Worm (Caenorhabditis elegans): ENCODE results near the gene gst-11.

Gene gst-11

ce11 chrX:3611042-3611623 is 22.4 kb downstream of the gst-11 start, which contains the start of gene C18B2.5:
Gene C18B2.5, minus strand, starts transcription at chrX:3611092.
- no peak for TF ChIP-seq bed-3 (GFP tag; optimal IDR thresholded peaks at IDR 0.05)
- TF ChIP-seq ces-1 (GFP tag; optimal IDR thresholded peaks at IDR 0.05) = no peak
- no peak for TF ChIP-seq nhr-76 (tag; optimal IDR thresholded peaks at IDR 0.05)
- TF ChIP-seq elt-1 (tag; optimal IDR thresholded peaks at IDR 0.05; ENCODE audit: borderline replicate concordance, insufficient read depth) = no peak

ce11 chrX:3610442-3610841 is 23.1 kb downstream of the gst-11 start:
- TF ChIP-seq ceh-83 (GFP tag; optimal IDR thresholded peaks at IDR 0.05) (no peak), elt-1 (tag; optimal IDR thresholded peaks at IDR 0.05; ENCODE audit: borderline replicate concordance, insufficient read depth) (no peak), blmp-1 (tag; optimal IDR thresholded peaks at IDR 0.05) (no peak), lin-32 (GFP tag; optimal IDR thresholded peaks at IDR 0.05) (no peak), pha-4 (tag; optimal IDR thresholded peaks at IDR 0.05) (no peak), ztf-11 (tag; optimal IDR thresholded peaks at IDR 0.05) (no peak), ceh-43 (GFP tag; optimal IDR thresholded peaks at IDR 0.05) (no peak), elt-3 (tag; optimal IDR thresholded peaks at IDR 0.05) (no peak), lsy-2 (tag; optimal IDR thresholded peaks at IDR 0.05) (no peak), nhr-76 (tag; optimal IDR thresholded peaks at IDR 0.05) (no peak), mls-2 (tag; optimal IDR thresholded peaks at IDR 0.05) (no peak), flh-1 (GFP tag; optimal IDR thresholded peaks at IDR 0.05) (no peak), unc-62 (GFP tag; optimal IDR thresholded peaks at IDR 0.05) (no peak), sptf-1 (tag; optimal IDR thresholded peaks at IDR 0.05) (no peak), bed-3 (GFP tag; optimal IDR thresholded peaks at IDR 0.05) (no peak), ces-1 (GFP tag; optimal IDR thresholded peaks at IDR 0.05) (no peak), lin-13 (tag; optimal IDR thresholded peaks at IDR 0.05) (no peak), ceh-39 (tag; optimal IDR thresholded peaks at IDR 0.05) (no peak), nhr-12 (tag; optimal IDR thresholded peaks at IDR 0.05) (no peak)

DNA sequence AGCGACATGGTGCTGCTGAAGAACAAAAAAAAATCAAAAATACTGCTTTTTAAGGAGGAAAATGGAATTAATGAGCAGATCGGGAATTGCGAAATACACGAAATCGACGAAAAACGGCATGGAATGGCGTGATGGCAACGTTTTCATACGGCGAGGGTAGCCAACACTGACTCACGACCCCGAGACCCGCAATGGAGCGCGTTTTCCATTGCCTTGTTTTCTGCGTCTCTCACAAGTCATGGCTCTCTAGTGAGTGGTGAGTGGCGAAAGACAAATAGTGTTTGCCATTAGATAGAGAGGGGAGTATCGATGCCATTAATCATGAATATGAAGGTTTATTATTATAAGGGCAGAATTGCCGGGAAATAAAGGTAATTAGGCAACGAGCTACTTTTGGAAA is 27.8 kb downstream of the gst-11 start, which contains the start of gene C18B2.4:
Gene C18B2.4, minus strand, starts transcription at position 15 of the 400 bp plus-strand sequence.
- TF ChIP-seq ceh-39 (tag; optimal IDR thresholded peaks at IDR 0.05) = peak; percentile 4
- TF ChIP-seq bed-3 (GFP tag; optimal IDR thresholded peaks at IDR 0.05) = no peak
- no peak for TF ChIP-seq ceh-83 (GFP tag; optimal IDR thresholded peaks at IDR 0.05)
- peak; percentile 17 for TF ChIP-seq nhr-237 (tag; optimal IDR thresholded peaks at IDR 0.05)
- TF ChIP-seq unc-62 (GFP tag; optimal IDR thresholded peaks at IDR 0.05) = peak; percentile 83
- TF ChIP-seq drap-1 (GFP tag; optimal IDR thresholded peaks at IDR 0.05) = peak; percentile 27
- TF ChIP-seq hlh-1 (tag; optimal IDR thresholded peaks at IDR 0.05) = no peak
- peak; percentile 28 for TF ChIP-seq pha-4 (tag; optimal IDR thresholded peaks at IDR 0.05)
- TF ChIP-seq mep-1 (tag; optimal IDR thresholded peaks at IDR 0.05) = peak; percentile 57
- peak; percentile 79 for TF ChIP-seq unc-120 (tag; optimal IDR thresholded peaks at IDR 0.05; ENCODE audit: poor library complexity, severe bottlenecking)
- TF ChIP-seq mls-2 (tag; optimal IDR thresholded peaks at IDR 0.05) = peak; percentile 72
- TF ChIP-seq elt-1 (tag; optimal IDR thresholded peaks at IDR 0.05; ENCODE audit: borderline replicate concordance, insufficient read depth) = no peak
- TF ChIP-seq ces-1 (GFP tag; optimal IDR thresholded peaks at IDR 0.05) = peak; percentile 58
- TF ChIP-seq ceh-43 (GFP tag; optimal IDR thresholded peaks at IDR 0.05) = peak; percentile 46

DNA sequence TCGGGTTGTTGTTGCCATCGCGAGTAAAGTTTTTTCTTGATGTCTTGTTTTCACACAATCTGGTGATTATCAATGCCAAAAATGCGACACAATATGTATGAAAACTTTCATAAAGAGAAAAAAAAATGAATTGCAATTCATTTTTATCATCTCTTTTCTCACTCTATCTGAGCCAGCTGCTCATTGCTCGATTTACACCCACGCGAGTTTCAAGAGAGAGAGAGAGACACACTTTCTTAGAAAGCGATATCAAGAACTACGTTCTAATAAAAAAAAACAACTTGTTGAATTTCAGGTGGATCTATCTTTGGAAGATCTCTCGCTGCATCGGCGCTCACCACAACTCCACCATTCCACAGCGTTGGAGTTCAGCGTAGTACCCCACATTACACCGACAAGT is 30.9 kb downstream of the gst-11 start:
- TF ChIP-seq hlh-1 (tag; optimal IDR thresholded peaks at IDR 0.05) (no peak), elt-3 (tag; optimal IDR thresholded peaks at IDR 0.05) (no peak), nhr-2 (tag; optimal IDR thresholded peaks at IDR 0.05) (no peak), nhr-76 (tag; optimal IDR thresholded peaks at IDR 0.05) (no peak), mep-1 (tag; optimal IDR thresholded peaks at IDR 0.05) (no peak), nhr-12 (tag; optimal IDR thresholded peaks at IDR 0.05) (no peak)

DNA sequence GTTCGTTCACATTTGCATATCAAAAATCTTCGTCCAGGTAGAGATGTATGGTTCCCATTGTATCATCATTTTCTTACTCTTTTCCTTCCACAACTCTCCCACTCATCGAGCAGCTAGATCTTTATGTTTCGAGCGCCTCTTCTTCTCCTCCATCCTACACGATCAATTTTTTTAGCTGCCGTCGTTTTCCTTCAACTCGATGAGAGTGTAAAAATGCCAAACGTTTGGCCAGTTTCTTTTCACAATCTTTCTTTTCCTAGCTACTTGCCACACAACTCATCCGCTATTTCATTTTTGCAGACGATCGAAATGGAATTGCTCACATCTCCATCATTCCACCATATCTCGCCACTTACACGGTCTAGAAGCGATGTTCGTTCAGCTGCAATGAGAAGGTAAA is 32.0 kb downstream of the gst-11 start, which contains the start of gene C18B2.3:
Gene C18B2.3, plus strand, starts transcription at position 301 of the 400 bp plus-strand sequence.
- TF ChIP-seq unc-120 (tag; optimal IDR thresholded peaks at IDR 0.05; ENCODE audit: poor library complexity, severe bottlenecking) (no peak), hlh-1 (tag; optimal IDR thresholded peaks at IDR 0.05) (peak; percentile 18)

DNA sequence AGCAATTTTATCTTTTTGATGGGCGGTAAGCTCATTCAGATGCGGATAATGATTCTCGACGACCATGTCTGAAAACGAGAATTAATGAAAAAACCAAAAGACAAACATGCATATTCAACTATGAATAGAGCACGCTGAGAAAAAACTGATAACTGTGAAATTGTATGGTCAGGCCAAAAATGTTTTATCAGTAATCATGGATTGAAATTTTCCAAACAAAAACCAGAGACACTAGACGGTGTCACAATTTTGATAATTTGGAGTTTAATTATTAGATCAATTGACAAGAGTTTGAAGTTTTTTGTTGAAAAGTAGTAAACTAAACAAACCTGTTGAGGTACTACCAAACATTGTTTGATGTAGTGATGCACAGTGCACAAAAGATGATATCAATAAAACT is 33.2 kb downstream of the gst-11 start, which contains the start of gene cgr-1:
Gene cgr-1, minus strand, starts transcription at position 68 of the 400 bp plus-strand sequence.
- TF ChIP-seq tbx-8 (GFP tag; optimal IDR thresholded peaks at IDR 0.05) = no peak
- TF ChIP-seq unc-39 (tag; optimal IDR thresholded peaks at IDR 0.05) = no peak
- TF ChIP-seq lin-13 (tag; optimal IDR thresholded peaks at IDR 0.05) = no peak
- TF ChIP-seq zip-8 (tag; optimal IDR thresholded peaks at IDR 0.05) = no peak
- no peak for TF ChIP-seq cnd-1 (tag; optimal IDR thresholded peaks at IDR 0.05)
- TF ChIP-seq M03D4.4 (tag; optimal IDR thresholded peaks at IDR 0.05) = no peak
- TF ChIP-seq nhr-28 (tag; optimal IDR thresholded peaks at IDR 0.05) = no peak
- TF ChIP-seq ceh-83 (GFP tag; optimal IDR thresholded peaks at IDR 0.05) = no peak
- TF ChIP-seq elt-3 (tag; optimal IDR thresholded peaks at IDR 0.05) = no peak
- no peak for TF ChIP-seq lsy-2 (tag; optimal IDR thresholded peaks at IDR 0.05)
- no peak for TF ChIP-seq ham-2 (GFP tag; optimal IDR thresholded peaks at IDR 0.05)
- no peak for TF ChIP-seq mls-2 (tag; optimal IDR thresholded peaks at IDR 0.05)
- no peak for TF ChIP-seq nhr-76 (tag; optimal IDR thresholded peaks at IDR 0.05)
- TF ChIP-seq bed-3 (GFP tag; optimal IDR thresholded peaks at IDR 0.05) = no peak
- TF ChIP-seq unc-62 (GFP tag; optimal IDR thresholded peaks at IDR 0.05) = no peak
- no peak for TF ChIP-seq nhr-12 (tag; optimal IDR thresholded peaks at IDR 0.05)
- no peak for TF ChIP-seq snpc-4 (tag; optimal IDR thresholded peaks at IDR 0.05)
- no peak for TF ChIP-seq ceh-43 (GFP tag; optimal IDR thresholded peaks at IDR 0.05)
- TF ChIP-seq pha-4 (tag; optimal IDR thresholded peaks at IDR 0.05) = no peak
- TF ChIP-seq drap-1 (GFP tag; optimal IDR thresholded peaks at IDR 0.05) = no peak

Measured in whole organism, mixed stage, embryonic.